Worm (Caenorhabditis elegans) whole organism, midembryonic: Measurements from ENCODE around the gene spot-1.
A peak's percentile ranks its signal among the peaks of the same experiment; 100 is the strongest.

Experiments used
- T22C8.4 ChIP-seq: fragments of 200-800 bp; sonication (Bioruptor generic); IDR thresholded peaks from 2 replicates; pipeline ENCODE4 v1.3.6; 2022; ENCODE audit warnings: missing genetic modification characterization, missing compliant biosample characterization
- cog-1 ChIP-seq: sonication (generic microtip); optimal IDR thresholded peaks from 2 replicates; lab custom pipeline; 2016; ENCODE audit warnings: missing genetic modification characterization, missing compliant biosample characterization
- flt-1 ChIP-seq: fragments of 200-800 bp; sonication (Bioruptor generic); IDR thresholded peaks from 2 replicates; pipeline ENCODE4 v1.3.6; 2022; ENCODE audit warnings: missing genetic modification characterization, missing compliant biosample characterization
- klf-2 ChIP-seq: fragments of 200-800 bp; sonication (Bioruptor generic); conservative IDR thresholded peaks from 2 replicates; pipeline ENCODE4 v1.3.6; 2022; ENCODE audit warnings: missing genetic modification reagents, missing genetic modification characterization, missing compliant biosample characterization
- med-1 ChIP-seq: sonication (generic microtip); optimal IDR thresholded peaks from 2 replicates; lab custom pipeline; 2017; ENCODE audit warnings: missing genetic modification characterization, mild to moderate bottlenecking, missing compliant biosample characterization, antibody characterized with exemption, missing genetic modification reagents; ENCODE audit not compliant: insufficient read depth
- ref-1 ChIP-seq: fragments of 200-800 bp; sonication (Bioruptor generic); conservative IDR thresholded peaks from 2 replicates; pipeline ENCODE4 v1.3.6; 2022; ENCODE audit warnings: missing genetic modification reagents, missing genetic modification characterization, missing compliant biosample characterization
- tab-1 ChIP-seq: fragments of 200-800 bp; sonication (Bioruptor generic); IDR thresholded peaks from 2 replicates; pipeline ENCODE4 v1.3.6; 2022; ENCODE audit warnings: missing genetic modification characterization, missing compliant biosample characterization
- ztf-23 ChIP-seq: fragments of 200-800 bp; sonication (Bioruptor generic); IDR thresholded peaks from 2 replicates; pipeline ENCODE4 v1.3.6; 2022; ENCODE audit warnings: missing genetic modification reagents, missing genetic modification characterization, missing compliant biosample characterization
- ztf-29 ChIP-seq: fragments of 200-800 bp; sonication (Bioruptor generic); IDR thresholded peaks from 2 replicates; pipeline ENCODE4 v1.3.6; 2022; ENCODE audit warnings: missing genetic modification reagents, missing genetic modification characterization, missing compliant biosample characterization

The spot-1 gene

DNA sequence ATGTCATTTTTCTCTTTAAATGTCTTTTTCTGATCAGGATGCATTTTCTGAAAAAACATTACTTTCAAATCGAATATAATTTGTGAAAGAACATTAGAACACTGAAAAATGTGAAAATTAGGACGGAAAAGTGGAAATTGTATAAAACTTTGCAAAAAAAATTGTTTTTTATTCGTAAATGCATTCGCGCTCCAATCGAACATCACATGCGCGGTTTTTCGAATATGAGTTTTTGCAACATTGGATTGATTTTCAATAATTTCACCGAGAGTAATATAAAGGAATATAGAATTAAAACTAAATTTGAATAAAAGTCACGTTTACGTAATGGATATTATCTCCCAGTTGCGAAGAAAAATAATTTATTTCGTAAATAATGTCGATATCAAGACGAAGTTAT is at the start of gene spot-1, which contains the start of gene B0361.11:
TSS of gene spot-1 (minus strand) at position 47 of the 400 bp plus-strand sequence.
TSS of gene B0361.11 (plus strand) at position 372 of the 400 bp plus-strand sequence.
- TF ChIP-seq T22C8.4 (GFP tag; lab: Robert Waterston, UW) (no peak), cog-1 (tag; lab: Kevin White, UChicago) (no peak), ztf-23 (GFP tag; lab: Robert Waterston, UW) (no peak), klf-2 (GFP tag; lab: Robert Waterston, UW) (no peak), tab-1 (GFP tag; lab: Robert Waterston, UW) (no peak), med-1 (no peak), ztf-29 (GFP tag; lab: Robert Waterston, UW) (no peak), flt-1 (GFP tag; lab: Robert Waterston, UW) (no peak), ref-1 (no peak)

DNA sequence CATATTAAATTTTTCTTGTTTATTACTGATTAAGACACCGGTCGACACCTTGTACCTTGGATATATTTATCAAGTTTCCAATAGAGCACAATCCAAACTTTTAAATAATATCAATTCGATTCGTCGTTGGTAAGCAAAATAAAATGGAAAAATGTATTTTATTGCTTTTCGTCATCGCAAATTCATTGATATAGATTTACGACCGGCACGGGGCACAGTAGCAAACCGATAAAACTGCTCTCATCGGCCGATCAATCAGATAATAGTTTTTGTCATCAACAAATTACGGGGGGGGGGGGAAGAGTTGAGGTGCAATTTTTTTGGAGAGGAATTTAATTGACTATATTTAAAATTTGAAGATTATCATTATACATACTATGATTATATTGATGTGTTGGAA is 46.3 kb upstream of the spot-1 start:
- TF ChIP-seq T22C8.4 (GFP tag; lab: Robert Waterston, UW) (no peak), med-1 (no peak), flt-1 (GFP tag; lab: Robert Waterston, UW) (no peak), ztf-29 (GFP tag; lab: Robert Waterston, UW) (no peak), ztf-23 (GFP tag; lab: Robert Waterston, UW) (no peak), cog-1 (tag; lab: Kevin White, UChicago) (no peak), ref-1 (no peak), tab-1 (GFP tag; lab: Robert Waterston, UW) (no peak), klf-2 (GFP tag; lab: Robert Waterston, UW) (no peak)

DNA sequence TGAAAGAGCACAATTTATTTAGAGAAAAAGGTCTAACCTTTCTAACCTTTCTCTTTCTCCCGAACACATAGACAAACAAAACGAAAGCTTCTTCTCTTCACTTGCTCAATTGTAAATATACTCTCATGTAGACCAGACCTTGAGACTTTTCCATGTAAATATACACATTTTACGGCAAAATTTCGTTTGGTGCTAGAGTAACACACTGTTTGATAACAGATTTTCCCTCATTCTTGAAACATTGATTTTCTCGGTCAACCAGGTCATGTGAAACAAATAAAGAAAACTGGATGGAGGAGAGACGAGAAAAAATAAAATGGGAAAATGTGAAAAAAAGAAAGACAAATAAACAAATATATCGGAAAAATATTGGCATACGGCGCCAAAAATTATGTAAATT is 44.9 kb upstream of the spot-1 start:
- no peak for TF ChIP-seq flt-1 (GFP tag; lab: Robert Waterston, UW)

DNA sequence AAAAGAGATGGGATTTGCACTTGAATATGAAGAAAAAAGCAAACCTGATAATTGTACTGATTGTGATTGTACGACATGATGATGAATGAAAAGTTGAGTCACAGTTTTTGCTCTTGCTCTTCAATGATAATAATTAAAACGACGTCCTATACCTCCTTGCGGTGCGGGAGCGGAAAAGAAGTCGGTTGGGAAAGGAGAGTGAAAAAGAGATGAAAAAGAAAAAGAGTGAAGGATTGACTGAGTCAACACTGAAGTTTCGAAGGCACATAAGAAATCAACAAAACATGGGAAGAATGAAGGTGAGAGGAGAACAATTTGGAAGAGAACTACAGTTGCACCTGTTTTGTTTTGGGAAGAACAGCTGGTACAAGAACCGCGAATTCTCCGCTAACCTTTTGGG is 42.3 kb upstream of the spot-1 start, which contains the start of gene F56C9.8:
TSS of gene F56C9.8 (minus strand) at position 120 of the 400 bp plus-strand sequence.
- no peak for TF ChIP-seq ztf-23 (GFP tag; lab: Robert Waterston, UW)
- no peak for TF ChIP-seq tab-1 (GFP tag; lab: Robert Waterston, UW)
- no peak for TF ChIP-seq flt-1 (GFP tag; lab: Robert Waterston, UW)
- no peak for TF ChIP-seq med-1
- no peak for TF ChIP-seq T22C8.4 (GFP tag; lab: Robert Waterston, UW)
- TF ChIP-seq ref-1, result no peak
- no peak for TF ChIP-seq ztf-29 (GFP tag; lab: Robert Waterston, UW)
- no peak for TF ChIP-seq klf-2 (GFP tag; lab: Robert Waterston, UW)
- TF ChIP-seq cog-1 (tag; lab: Kevin White, UChicago), result no peak

DNA sequence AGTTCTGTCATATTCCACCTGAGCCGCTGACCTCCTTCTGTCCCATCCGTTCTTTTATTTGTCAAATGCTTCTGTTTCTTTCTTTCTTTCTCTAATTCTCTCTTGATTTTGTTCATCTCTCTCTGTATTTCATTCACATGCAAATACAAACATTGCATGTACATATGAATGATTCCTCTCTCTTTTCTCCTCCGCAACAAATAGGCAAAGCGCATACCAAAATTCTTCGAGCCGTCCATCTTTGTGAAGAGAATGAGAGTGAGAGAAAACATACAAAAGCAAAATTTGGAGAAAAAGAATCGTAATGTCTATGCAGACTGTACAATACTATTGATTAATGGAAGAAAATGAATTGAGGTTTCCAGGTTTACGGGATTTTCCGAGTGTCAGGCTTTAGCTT is 40.3 kb upstream of the spot-1 start:
- peak; percentile 7 for TF ChIP-seq cog-1 (tag; lab: Kevin White, UChicago)
- no peak for TF ChIP-seq T22C8.4 (GFP tag; lab: Robert Waterston, UW)
- no peak for TF ChIP-seq med-1
- no peak for TF ChIP-seq klf-2 (GFP tag; lab: Robert Waterston, UW)
- no peak for TF ChIP-seq flt-1 (GFP tag; lab: Robert Waterston, UW)
- TF ChIP-seq ref-1, result no peak

DNA sequence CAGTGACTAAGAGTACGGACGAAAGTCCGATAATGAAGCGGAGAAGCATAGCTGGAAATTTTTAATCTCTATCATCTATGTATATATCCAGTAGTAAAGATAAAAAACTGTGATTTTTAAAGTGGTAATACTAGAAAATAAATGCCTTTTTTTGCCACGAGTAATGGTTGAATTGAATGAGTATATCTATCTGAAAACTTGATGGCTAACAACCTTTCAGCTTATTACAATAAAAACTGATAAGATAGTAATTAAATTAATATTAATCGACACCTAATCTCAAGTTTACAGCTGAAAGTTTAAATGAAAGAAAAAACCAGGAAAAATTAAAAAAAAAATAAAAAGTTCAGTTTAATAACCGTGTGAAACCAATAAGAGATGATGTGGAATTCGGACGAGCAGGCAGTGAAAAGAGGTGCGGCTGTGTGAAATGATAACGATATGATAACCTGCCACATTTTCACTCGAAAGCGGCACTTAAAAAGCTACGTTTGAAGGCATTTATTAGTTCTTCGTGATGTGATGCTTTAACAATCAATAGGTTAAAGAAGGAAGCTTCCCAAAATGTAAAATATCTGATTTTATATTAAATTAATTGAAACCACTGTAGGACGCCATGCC is 38.0 kb upstream of the spot-1 start, which contains the start of gene nspg-6:
TSS of gene nspg-6 (minus strand) at position 51 of the 621 bp plus-strand sequence.
- TF ChIP-seq ztf-29 (GFP tag; lab: Robert Waterston, UW) (no peak), cog-1 (tag; lab: Kevin White, UChicago) (no peak), ztf-23 (GFP tag; lab: Robert Waterston, UW) (no peak), ref-1 (no peak), tab-1 (GFP tag; lab: Robert Waterston, UW) (no peak), flt-1 (GFP tag; lab: Robert Waterston, UW) (no peak), klf-2 (GFP tag; lab: Robert Waterston, UW) (no peak), med-1 (no peak), T22C8.4 (GFP tag; lab: Robert Waterston, UW) (no peak)

DNA sequence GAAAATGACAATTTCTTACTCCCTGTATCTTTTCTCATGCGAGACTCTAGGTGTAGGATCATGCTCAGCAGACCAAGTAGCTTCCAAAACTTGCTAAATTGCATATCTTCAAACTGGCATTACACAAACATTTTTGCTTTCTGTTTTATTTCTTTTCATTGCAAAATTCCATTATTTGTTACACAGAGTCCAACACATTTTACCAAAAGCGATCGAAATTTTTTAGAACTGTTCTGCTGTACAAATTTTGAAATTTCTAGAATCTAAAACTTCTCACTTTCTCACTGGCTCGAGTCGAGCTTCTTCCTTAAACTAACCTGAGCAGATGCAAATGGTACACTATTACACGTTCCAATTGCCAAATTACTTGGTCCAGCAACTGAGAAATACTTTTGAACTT is 37.4 kb upstream of the spot-1 start:
- TF ChIP-seq tab-1 (GFP tag; lab: Robert Waterston, UW), result no peak
- TF ChIP-seq flt-1 (GFP tag; lab: Robert Waterston, UW), result no peak
- TF ChIP-seq cog-1 (tag; lab: Kevin White, UChicago), result no peak
- no peak for TF ChIP-seq ztf-23 (GFP tag; lab: Robert Waterston, UW)
- no peak for TF ChIP-seq ref-1
- TF ChIP-seq ztf-29 (GFP tag; lab: Robert Waterston, UW), result no peak
- no peak for TF ChIP-seq med-1
- no peak for TF ChIP-seq klf-2 (GFP tag; lab: Robert Waterston, UW)
- TF ChIP-seq T22C8.4 (GFP tag; lab: Robert Waterston, UW), result no peak

DNA sequence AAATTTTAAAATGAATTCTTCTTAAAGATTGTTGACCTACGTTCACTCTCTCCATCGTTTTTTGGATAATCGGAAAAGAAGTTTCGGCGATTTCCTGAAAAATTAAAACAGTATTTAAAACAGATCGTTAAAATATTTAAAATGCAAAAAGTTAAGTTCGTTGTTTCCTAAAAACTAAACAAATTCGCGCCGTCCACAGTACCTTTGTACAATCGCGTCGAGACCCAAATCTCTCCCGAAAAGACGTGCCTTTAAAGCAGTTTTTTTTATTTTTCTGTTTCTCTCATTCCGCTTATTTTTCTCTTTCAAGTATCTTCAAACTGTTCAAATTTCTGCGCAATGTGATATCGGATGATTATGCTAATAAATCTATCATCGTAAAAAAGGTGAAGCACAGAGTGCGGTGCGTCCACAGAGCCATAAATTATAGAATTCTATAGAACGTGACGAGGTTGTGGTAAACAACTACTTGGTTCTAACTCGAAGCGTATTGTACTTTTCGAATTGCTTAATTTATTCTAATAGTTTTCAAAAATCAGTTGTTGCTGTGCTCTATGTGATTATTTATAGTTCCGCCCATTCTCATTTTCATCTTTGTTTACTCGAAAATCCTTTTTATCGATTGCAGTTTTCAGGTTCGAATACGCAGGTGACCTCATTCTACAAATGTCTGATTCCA is 33.7 kb upstream of the spot-1 start, which contains the start of the genes F56C9.6 and F56C9.3:
TSS of gene F56C9.6 (minus strand) at position 112 of the 679 bp plus-strand sequence.
TSS of gene F56C9.3 (plus strand) at position 629 of the 679 bp plus-strand sequence.
- TF ChIP-seq cog-1 (tag; lab: Kevin White, UChicago) (no peak), flt-1 (GFP tag; lab: Robert Waterston, UW) (no peak), T22C8.4 (GFP tag; lab: Robert Waterston, UW) (no peak), tab-1 (GFP tag; lab: Robert Waterston, UW) (no peak), ztf-23 (GFP tag; lab: Robert Waterston, UW) (no peak), ref-1 (no peak), ztf-29 (GFP tag; lab: Robert Waterston, UW) (no peak), klf-2 (GFP tag; lab: Robert Waterston, UW) (no peak), med-1 (no peak)

DNA sequence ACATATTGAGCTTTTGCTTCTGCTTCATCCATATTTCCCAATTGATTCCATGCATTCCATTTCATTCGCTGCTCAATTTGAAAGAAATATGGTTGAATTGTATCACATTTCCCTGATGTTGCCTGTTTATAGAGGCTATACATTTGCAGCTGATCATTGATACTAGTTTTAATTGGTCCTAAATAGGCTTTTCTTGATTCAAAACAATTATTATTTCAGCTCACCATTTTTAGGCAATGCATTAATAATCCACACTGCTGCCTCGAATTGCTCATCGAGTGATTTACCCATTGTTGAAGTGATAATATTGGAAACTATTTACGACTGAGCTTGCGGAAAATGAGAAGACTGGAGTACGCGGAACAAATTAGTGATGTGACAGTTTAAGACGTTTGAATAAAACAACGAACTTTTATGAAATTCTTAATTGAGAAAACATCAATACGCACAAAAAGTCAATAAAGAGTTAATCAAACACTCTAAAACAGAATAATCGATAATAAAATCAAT is 31.6 kb upstream of the spot-1 start, which contains the start of gene acbp-4:
TSS of gene acbp-4 (minus strand) at position 510 of the 510 bp plus-strand sequence.
- TF ChIP-seq tab-1 (GFP tag; lab: Robert Waterston, UW), result no peak
- no peak for TF ChIP-seq klf-2 (GFP tag; lab: Robert Waterston, UW)
- no peak for TF ChIP-seq med-1
- no peak for TF ChIP-seq cog-1 (tag; lab: Kevin White, UChicago)
- TF ChIP-seq ztf-23 (GFP tag; lab: Robert Waterston, UW), result no peak
- no peak for TF ChIP-seq T22C8.4 (GFP tag; lab: Robert Waterston, UW)
- no peak for TF ChIP-seq ztf-29 (GFP tag; lab: Robert Waterston, UW)
